Fruit fly (Drosophila melanogaster) whole organism, embryonic: Measurements from ENCODE around the gene SrpRalpha.

Source experiments
- Atf3 ChIP-seq: fragments of 200-800 bp; sonication (Bioruptor generic); optimal IDR thresholded peaks from 3 replicates; lab custom pipeline; 2016; ENCODE audit warnings: missing biosample characterization, missing genetic modification characterization
- Atf6 ChIP-seq: fragments of 200-800 bp; sonication (Bioruptor generic); IDR thresholded peaks from 2 replicates; pipeline ENCODE4 v1.3.6; 2022; ENCODE audit warnings: missing biosample characterization, missing genetic modification characterization
- CG11696 ChIP-seq: fragments of 200-800 bp; sonication (Bioruptor generic); IDR thresholded peaks from 2 replicates; pipeline ENCODE4 v1.3.6; 2022; ENCODE audit warnings: missing biosample characterization, missing genetic modification characterization
- CG17361 ChIP-seq: fragments of 200-800 bp; sonication (Bioruptor generic); IDR thresholded peaks from 3 replicates; pipeline ENCODE4 v1.3.6; 2022; ENCODE audit warnings: missing biosample characterization, missing genetic modification characterization
- CG17912 ChIP-seq: fragments of 200-800 bp; sonication (Bioruptor generic); optimal IDR thresholded peaks from 2 replicates; lab custom pipeline; 2018; ENCODE audit warnings: missing biosample characterization, mild to moderate bottlenecking, missing genetic modification characterization
- CG18599 ChIP-seq: fragments of 200-800 bp; sonication (Bioruptor generic); optimal IDR thresholded peaks from 3 replicates; lab custom pipeline; 2017; ENCODE audit warnings: missing biosample characterization, missing genetic modification characterization, mild to moderate bottlenecking, moderate library complexity, missing genetic modification reagents
- CG18764 ChIP-seq: fragments of 200-800 bp; sonication (Bioruptor generic); optimal IDR thresholded peaks from 3 replicates; lab custom pipeline; 2016; ENCODE audit warnings: missing biosample characterization, missing genetic modification characterization
- CG30020 ChIP-seq: fragments of 200-800 bp; optimal IDR thresholded peaks from 2 replicates; lab custom pipeline; 2019; ENCODE audit warnings: missing biosample characterization, mild to moderate bottlenecking, missing genetic modification characterization, moderate library complexity
- CG3838 ChIP-seq: fragments of 200-800 bp; sonication (Bioruptor generic); optimal IDR thresholded peaks from 3 replicates; lab custom pipeline; 2016; ENCODE audit warnings: missing biosample characterization, missing genetic modification characterization
- CG4854 ChIP-seq: fragments of 200-800 bp; sonication (Bioruptor generic); optimal IDR thresholded peaks from 2 replicates; lab custom pipeline; 2016; ENCODE audit warnings: missing biosample characterization, missing genetic modification characterization, inconsistent platforms
- CG6854 ChIP-seq: fragments of 200-800 bp; sonication (Bioruptor generic); optimal IDR thresholded peaks from 3 replicates; lab custom pipeline; 2017; ENCODE audit warnings: missing biosample characterization, mild to moderate bottlenecking, missing genetic modification characterization
- CG7928 ChIP-seq: fragments of 200-800 bp; sonication (Bioruptor generic); optimal IDR thresholded peaks from 2 replicates; lab custom pipeline; 2017; ENCODE audit warnings: missing biosample characterization, mild to moderate bottlenecking, missing genetic modification characterization
- CG9817 ChIP-seq: fragments of 200-800 bp; sonication (Bioruptor generic); optimal IDR thresholded peaks from 2 replicates; lab custom pipeline; 2018; ENCODE audit warnings: missing biosample characterization, mild to moderate bottlenecking, missing genetic modification characterization, moderate library complexity
- Dll ChIP-seq: fragments of 200-800 bp; sonication (Bioruptor generic); IDR thresholded peaks from 4 replicates; pipeline ENCODE4 v1.3.6; 2022; ENCODE audit warnings: missing biosample characterization, missing genetic modification characterization; ENCODE audit not compliant: partially characterized antibody
- Dp ChIP-seq: fragments of 200-800 bp; sonication (Bioruptor generic); optimal IDR thresholded peaks from 2 replicates; lab custom pipeline; 2018; ENCODE audit warnings: missing biosample characterization, mild to moderate bottlenecking, missing genetic modification characterization, moderate library complexity
- E2f1 ChIP-seq: fragments of 200-800 bp; sonication (Bioruptor generic); IDR thresholded peaks from 2 replicates; pipeline ENCODE4 v1.3.6; 2022; ENCODE audit warnings: missing biosample characterization, missing genetic modification characterization
- H2.0 ChIP-seq: fragments of 200-800 bp; sonication (Bioruptor generic); IDR thresholded peaks from 2 replicates; pipeline ENCODE4 v1.3.6; 2022; ENCODE audit warnings: missing biosample characterization, missing genetic modification characterization
- HHEX ChIP-seq: fragments of 200-800 bp; sonication (Bioruptor generic); optimal IDR thresholded peaks from 3 replicates; lab custom pipeline; 2017; ENCODE audit warnings: missing biosample characterization, mild to moderate bottlenecking, missing genetic modification characterization, missing genetic modification reagents
- Hmr ChIP-seq: fragments of 200-800 bp; sonication (Bioruptor generic); optimal IDR thresholded peaks from 3 replicates; lab custom pipeline; 2017; ENCODE audit warnings: mild to moderate bottlenecking, missing biosample characterization, missing genetic modification reagents, missing genetic modification characterization
- Hr3 ChIP-seq: fragments of 200-800 bp; sonication (Bioruptor generic); optimal IDR thresholded peaks from 3 replicates; lab custom pipeline; 2016; ENCODE audit warnings: missing biosample characterization, missing genetic modification characterization
- Nf-YB ChIP-seq: fragments of 200-800 bp; sonication (Bioruptor generic); optimal IDR thresholded peaks from 3 replicates; lab custom pipeline; 2019; ENCODE audit warnings: missing biosample characterization, mild to moderate bottlenecking, missing genetic modification characterization, moderate library complexity
- Scr ChIP-seq: fragments of 200-800 bp; sonication (Bioruptor generic); IDR thresholded peaks from 2 replicates; pipeline ENCODE4 v1.3.6; 2022; ENCODE audit warnings: missing biosample characterization, missing genetic modification characterization; ENCODE audit not compliant: partially characterized antibody
- Six4 ChIP-seq: fragments of 200-800 bp; sonication (Bioruptor generic); optimal IDR thresholded peaks from 2 replicates; lab custom pipeline; 2016; ENCODE audit warnings: missing biosample characterization, missing genetic modification characterization
- Sox102F ChIP-seq: fragments of 200-800 bp; sonication (Bioruptor generic); optimal IDR thresholded peaks from 2 replicates; lab custom pipeline; 2018; ENCODE audit warnings: missing biosample characterization, mild to moderate bottlenecking, missing genetic modification characterization, moderate library complexity
- Ssrp ChIP-seq: fragments of 200-800 bp; sonication (Bioruptor generic); optimal IDR thresholded peaks from 2 replicates; lab custom pipeline; 2018; ENCODE audit warnings: missing biosample characterization, mild to moderate bottlenecking, missing genetic modification characterization, moderate library complexity
- Stat92E ChIP-seq, 3 experiments: fragments of >200 bp in 2 of 3; fragments of 200-800 bp in 1 of 3; sonication (Bioruptor generic) in 1 of 3; optimal IDR thresholded peaks; 2 replicates each; lab custom pipeline; 2017 to 2019; ENCODE audit warnings: missing biosample characterization in 3 of 3, missing genetic modification characterization in 3 of 3, mild to moderate bottlenecking in 1 of 3, moderate library complexity in 1 of 3
- Xrp1 ChIP-seq: fragments of 200-800 bp; sonication (Bioruptor generic); IDR thresholded peaks from 2 replicates; pipeline ENCODE4 v1.3.6; 2022; ENCODE audit warnings: missing biosample characterization, missing genetic modification characterization
- YL-1 ChIP-seq: fragments of 200-800 bp; sonication (Bioruptor generic); optimal IDR thresholded peaks from 3 replicates; lab custom pipeline; 2017; ENCODE audit warnings: missing biosample characterization, mild to moderate bottlenecking, missing genetic modification characterization
- ase ChIP-seq: fragments of 200-800 bp; sonication (Bioruptor generic); IDR thresholded peaks from 3 replicates; pipeline ENCODE4 v1.3.6; 2022; ENCODE audit warnings: missing biosample characterization, missing genetic modification characterization
- chn ChIP-seq: fragments of 200-800 bp; sonication (Bioruptor generic); optimal IDR thresholded peaks from 2 replicates; lab custom pipeline; 2016; ENCODE audit warnings: missing biosample characterization, missing genetic modification characterization
- ci ChIP-seq: fragments of 200-800 bp; sonication (Bioruptor generic); IDR thresholded peaks from 3 replicates; pipeline ENCODE4 v1.3.6; 2022; ENCODE audit warnings: missing biosample characterization, missing genetic modification characterization
- dmrt11E ChIP-seq: fragments of 200-800 bp; sonication (Bioruptor generic); optimal IDR thresholded peaks from 3 replicates; lab custom pipeline; 2018; ENCODE audit warnings: missing biosample characterization, mild to moderate bottlenecking, missing genetic modification characterization, moderate library complexity
- dmrt99B ChIP-seq: fragments of 200-800 bp; sonication (Bioruptor generic); optimal IDR thresholded peaks from 2 replicates; lab custom pipeline; 2018; ENCODE audit warnings: missing biosample characterization, mild to moderate bottlenecking, missing genetic modification characterization, moderate library complexity
- eve ChIP-seq, 2 experiments: fragments of >200 bp; optimal IDR thresholded peaks; 2 replicates each; lab custom pipeline; 2017; ENCODE audit warnings: missing biosample characterization in 2 of 2, missing genetic modification characterization in 2 of 2
- ken ChIP-seq: fragments of 200-800 bp; sonication (Bioruptor generic); IDR thresholded peaks from 3 replicates; pipeline ENCODE4 v1.3.6; 2022; ENCODE audit warnings: missing biosample characterization, missing genetic modification characterization
- maf-S ChIP-seq: fragments of 200-800 bp; sonication (Bioruptor generic); optimal IDR thresholded peaks from 2 replicates; lab custom pipeline; 2016; ENCODE audit warnings: missing biosample characterization, missing genetic modification characterization
- nmo ChIP-seq: fragments of 200-800 bp; sonication (Bioruptor generic); optimal IDR thresholded peaks from 2 replicates; lab custom pipeline; 2018; ENCODE audit warnings: missing biosample characterization, mild to moderate bottlenecking, missing genetic modification characterization, moderate library complexity
- otp ChIP-seq: fragments of 200-800 bp; sonication (Bioruptor generic); IDR thresholded peaks from 3 replicates; pipeline ENCODE4, ENCODE4 v1.3.6; 2022; ENCODE audit warnings: missing biosample characterization, missing genetic modification characterization
- sc ChIP-seq, 3 experiments: fragments of >200 bp in 2 of 3; fragments of 200-800 bp in 1 of 3; sonication (Bioruptor generic) in 1 of 3; optimal IDR thresholded peaks; 2 replicates in 2 of 3; 3 replicates in 1 of 3; lab custom pipeline; 2017; ENCODE audit warnings: mild to moderate bottlenecking in 1 of 3, missing biosample characterization in 1 of 3, missing genetic modification characterization in 1 of 3, missing genetic modification reagents in 1 of 3
- sim ChIP-seq: fragments of 200-800 bp; sonication (Bioruptor generic); IDR thresholded peaks from 2 replicates; pipeline ENCODE4 v1.3.6; 2022; ENCODE audit warnings: missing biosample characterization, missing genetic modification characterization
- slou ChIP-seq: fragments of 200-800 bp; sonication (Bioruptor generic); optimal IDR thresholded peaks from 3 replicates; lab custom pipeline; 2016; ENCODE audit warnings: missing biosample characterization, missing genetic modification characterization
- sob ChIP-seq: fragments of 200-800 bp; sonication (Bioruptor generic); IDR thresholded peaks from 2 replicates; pipeline ENCODE4 v1.3.6; 2022; ENCODE audit warnings: missing biosample characterization, missing genetic modification characterization
- ssp ChIP-seq: fragments of 200-800 bp; sonication (Bioruptor generic); IDR thresholded peaks from 2 replicates; pipeline ENCODE4 v1.3.6; 2022; ENCODE audit warnings: missing biosample characterization, missing genetic modification characterization
- tin ChIP-seq: fragments of 200-800 bp; sonication (Bioruptor generic); optimal IDR thresholded peaks from 3 replicates; lab custom pipeline; 2016; ENCODE audit warnings: missing biosample characterization, missing genetic modification characterization
- trh ChIP-seq: fragments of 200-800 bp; sonication (Bioruptor generic); optimal IDR thresholded peaks from 2 replicates; lab custom pipeline; 2016; ENCODE audit warnings: missing biosample characterization, missing genetic modification characterization
- vvl ChIP-seq: fragments of 200-800 bp; sonication (Bioruptor generic); IDR thresholded peaks from 2 replicates; pipeline ENCODE4 v1.3.6; 2022; ENCODE audit warnings: missing biosample characterization, missing genetic modification characterization
- zen2 ChIP-seq: fragments of 200-800 bp; sonication (Bioruptor generic); IDR thresholded peaks from 3 replicates; pipeline ENCODE4 v1.3.6; 2022; ENCODE audit warnings: missing biosample characterization, missing genetic modification characterization; ENCODE audit not compliant: partially characterized antibody
- zfh1 ChIP-seq: fragments of 200-800 bp; sonication (Bioruptor generic); IDR thresholded peaks from 3 replicates; pipeline ENCODE4 v1.3.6; 2022; ENCODE audit warnings: missing biosample characterization, missing genetic modification characterization

Gene SrpRalpha

DNA sequence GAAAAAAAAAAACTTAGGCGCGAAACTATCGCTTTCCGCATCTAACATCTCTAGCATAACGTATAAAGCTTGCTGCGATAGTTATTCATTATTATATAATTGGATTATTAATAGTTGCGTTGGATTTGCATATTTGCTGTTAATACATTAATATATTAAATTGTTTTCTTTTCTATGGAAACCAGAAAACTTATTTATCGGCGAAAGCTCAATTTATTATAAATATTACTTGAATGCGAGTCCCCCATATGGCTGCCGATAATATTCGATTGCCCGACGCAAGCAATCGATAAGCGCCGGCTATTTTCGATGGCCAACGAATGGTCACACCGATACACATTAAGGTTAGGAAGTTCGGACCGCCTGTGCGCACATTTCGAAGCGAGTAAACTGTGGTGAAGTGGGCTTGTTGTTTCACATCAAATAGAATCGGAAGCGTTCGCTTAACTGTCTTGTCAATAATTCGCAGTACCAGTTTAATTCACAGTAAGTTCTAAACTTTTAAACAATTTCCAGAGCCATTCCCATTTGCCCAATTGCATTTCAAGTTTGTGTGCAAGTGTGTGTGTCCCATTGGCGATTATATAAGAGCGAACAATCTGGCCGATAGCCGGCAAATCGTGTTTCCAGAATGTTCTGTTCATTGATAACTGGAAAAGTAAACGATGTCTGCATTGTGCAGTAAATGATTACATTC, 20.6 kb downstream of the SrpRalpha start, which contains the start of gene Hsp60A:
Gene Hsp60A (plus strand): TSS at position 335 of the 697 bp plus-strand sequence.
- TF ChIP-seq H2.0 (GFP tag; lab: Robert Waterston, UW): 0 out of 2 replicates have a peak, but pooled peaks have one; percentile 8
- no peak for TF ChIP-seq CG11696 (GFP tag; lab: Robert Waterston, UW)
- 0 out of 3 replicates have a peak, but pooled peaks have one; percentile 13 for TF ChIP-seq otp (GFP tag; lab: Robert Waterston, UW)
- TF ChIP-seq slou: no peak
- no peak for TF ChIP-seq eve (GFP tag; optimal IDR thresholded peaks at IDR 0.05; lab: Kevin White, UChicago)
- peak; percentile 87 for TF ChIP-seq Scr
- peak; percentile 56 for TF ChIP-seq CG9817 (tag; lab: Kevin White, UChicago)
- no peak; the same call in 2 of the 3 replicates for TF ChIP-seq zfh1
- peak; percentile 52 for TF ChIP-seq Hmr
- 0 out of 3 replicates have a peak, but pooled peaks have one; percentile 42 for TF ChIP-seq ken (GFP tag; lab: Robert Waterston, UW)
- TF ChIP-seq HHEX (GFP tag; lab: Kevin White, UChicago): peak; percentile 18
- TF ChIP-seq Sox102F: peak; percentile 49
- peak; percentile 30; the same call in 1 of the 2 replicates for TF ChIP-seq ssp
- no peak for TF ChIP-seq CG7928
- no peak for TF ChIP-seq maf-S (GFP tag; lab: Kevin White, UChicago)
- peak; percentile 25 for TF ChIP-seq CG30020 (tag; lab: Kevin White, UChicago)
- TF ChIP-seq Atf3: no peak
- peak; percentile 6 for TF ChIP-seq Nf-YB (GFP tag; lab: Kevin White, UChicago)
- TF ChIP-seq Xrp1: peak; percentile 28; the same call in 1 of the 2 replicates
- TF ChIP-seq ase (GFP tag; lab: Robert Waterston, UW): peak; percentile 31; the same call in 1 of the 3 replicates
- peak; percentile 28 for TF ChIP-seq CG18764 (GFP tag; lab: Kevin White, UChicago)
- TF ChIP-seq trh (GFP tag; lab: Kevin White, UChicago): no peak
- TF ChIP-seq CG3838 (GFP tag; lab: Kevin White, UChicago): no peak
- peak; percentile 85 for TF ChIP-seq Dp
- peak; percentile 48 for TF ChIP-seq Ssrp (tag; lab: Kevin White, UChicago)
- peak; percentile 8 for TF ChIP-seq CG4854
- no peak for TF ChIP-seq CG17912 (GFP tag; lab: Kevin White, UChicago)
- TF ChIP-seq tin: peak; percentile 68
- peak; percentile 37 for TF ChIP-seq chn (GFP tag; lab: Kevin White, UChicago)
- peak; percentile 47 for TF ChIP-seq CG18599 (GFP tag; lab: Kevin White, UChicago)
- TF ChIP-seq YL-1 (GFP tag; lab: Kevin White, UChicago): peak; percentile 6
- TF ChIP-seq E2f1 (GFP tag; lab: Robert Waterston, UW): 0 out of 2 replicates have a peak, but pooled peaks have one; percentile 20
- no peak for TF ChIP-seq Stat92E (GFP tag; optimal IDR thresholded peaks at IDR 0.05; lab: Kevin White, UChicago)
- peak; percentile 52 for TF ChIP-seq sob
- peak; percentile 72; the same call in 2 of the 3 replicates for TF ChIP-seq ci (GFP tag; lab: Robert Waterston, UW)
- TF ChIP-seq Atf6 (GFP tag; lab: Robert Waterston, UW): peak; percentile 43
- TF ChIP-seq dmrt99B (tag; lab: Kevin White, UChicago): peak; percentile 43
- TF ChIP-seq nmo (GFP tag; lab: Kevin White, UChicago): peak; percentile 75
- peak; percentile 33 for TF ChIP-seq dmrt11E (tag; lab: Kevin White, UChicago)
- TF ChIP-seq Six4 (GFP tag; lab: Kevin White, UChicago): peak; percentile 10
- peak; percentile 36 for TF ChIP-seq Hr3 (GFP tag; lab: Kevin White, UChicago)
- TF ChIP-seq vvl: 0 out of 2 replicates have a peak, but pooled peaks have one; percentile 18
- peak; percentile 60; the same call in 2 of the 3 replicates for TF ChIP-seq CG17361 (GFP tag; lab: Robert Waterston, UW)
- TF ChIP-seq zen2 (GFP tag; lab: Robert Waterston, UW): peak; percentile 36; the same call in 1 of the 3 replicates
- TF ChIP-seq CG6854: no peak
- no peak for TF ChIP-seq sim (GFP tag; lab: Robert Waterston, UW)
- TF ChIP-seq Dll (GFP tag; lab: Robert Waterston, UW): peak; percentile 91
- no peak for TF ChIP-seq sc (optimal IDR thresholded peaks at IDR 0.05; lab: Kevin White, UChicago)
- no peak for TF ChIP-seq sc (GFP tag; optimal IDR thresholded peaks at IDR 0.05; lab: Kevin White, UChicago)
